Fruit fly (Drosophila melanogaster) whole organism, pupa: ENCODE results near the gene Dscam3.

Experiments
- CG10348 ChIP-seq: fragments of 200-800 bp; sonication (Bioruptor generic); IDR thresholded peaks from 2 replicates; pipeline ENCODE4 v1.3.6; 2022; ENCODE audit warnings: missing biosample characterization, missing genetic modification characterization
- CG34367 ChIP-seq: fragments of 200-800 bp; sonication (Bioruptor generic); optimal IDR thresholded peaks from 2 replicates; lab custom pipeline; 2018; ENCODE audit warnings: missing biosample characterization, mild to moderate bottlenecking, missing genetic modification characterization
- Pif1A ChIP-seq: fragments of 200-800 bp; sonication (Bioruptor generic); optimal IDR thresholded peaks from 3 replicates; lab custom pipeline; 2016; ENCODE audit warnings: missing biosample characterization, missing genetic modification characterization
- Pif1B ChIP-seq: fragments of 200-800 bp; sonication (Bioruptor generic); optimal IDR thresholded peaks from 3 replicates; lab custom pipeline; 2016; ENCODE audit warnings: missing biosample characterization, missing genetic modification characterization
- gl ChIP-seq: fragments of 200-800 bp; sonication (Bioruptor generic); optimal IDR thresholded peaks from 2 replicates; lab custom pipeline; 2018; ENCODE audit warnings: missing biosample characterization, mild to moderate bottlenecking, missing genetic modification characterization

The Dscam3 gene

dm6 chr3R:17425417-17425915, 80.0 kb downstream of the Dscam3 start, which contains the start of gene cysu:
cysu (plus strand) TSS chr3R:17425768.
- TF ChIP-seq CG34367 (tag; lab: Kevin White, UChicago) (no peak), Pif1B (no peak), CG10348 (GFP tag; lab: Robert Waterston, UW) (no peak), gl (tag; lab: Kevin White, UChicago) (no peak), Pif1A (GFP tag; lab: Kevin White, UChicago) (no peak)
- TF ChIP-seq, all 21 proteins: peak for 0
